Fruit fly (Drosophila melanogaster): ENCODE results near the gene dan.

dan gene

DNA sequence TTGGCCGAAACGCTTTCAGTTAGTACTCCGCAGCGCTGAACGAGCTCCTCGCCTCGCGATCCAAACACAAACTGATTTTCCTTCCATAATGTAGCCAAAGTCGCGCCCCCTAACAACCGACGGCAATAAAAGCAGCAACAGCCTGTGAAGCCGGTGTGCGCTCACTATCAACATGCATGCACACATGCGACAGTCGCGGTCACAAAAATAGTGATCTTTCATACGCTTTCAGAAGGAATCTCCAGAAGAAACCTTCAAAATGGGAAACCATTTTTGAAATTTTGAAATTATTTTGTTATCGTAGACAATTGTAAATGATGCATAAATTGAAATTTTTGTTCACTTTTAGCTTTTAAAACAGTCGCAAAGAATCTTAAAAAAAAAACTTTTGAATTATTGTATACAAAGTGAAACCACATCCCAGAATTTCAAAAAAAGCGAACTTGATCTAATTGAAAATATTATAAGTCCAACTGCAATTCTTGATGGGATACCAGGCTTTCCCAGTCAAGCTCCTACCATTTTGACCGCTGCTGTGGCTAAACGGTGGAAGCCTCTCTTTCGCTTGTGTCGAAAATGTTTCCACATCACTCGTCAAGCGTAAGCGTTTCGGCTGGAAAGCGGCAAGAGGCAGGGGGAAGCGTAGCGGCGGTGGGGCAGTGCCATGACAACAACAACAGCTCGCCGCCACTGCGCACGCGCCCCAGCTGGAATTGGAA, 48.2 kb downstream of the dan start, which contains the start of gene Cad96Cb (continued):
- TF ChIP-seq CG1024 (GFP tag; IDR thresholded peaks at IDR 0.05) (0 out of 2 replicates have a peak, but pooled peaks have one; percentile 12), tup (GFP tag; optimal IDR thresholded peaks at IDR 0.05) (no peak), bigmax (GFP tag; optimal IDR thresholded peaks at IDR 0.05) (no peak), CG14441 (GFP tag; IDR thresholded peaks at IDR 0.05) (0 out of 2 replicates have a peak, but pooled peaks have one; percentile 11), hkb (optimal IDR thresholded peaks at IDR 0.05) (no peak), hkb (GFP tag; IDR thresholded peaks at IDR 0.05) (peak; percentile 79), CG3726 (GFP tag; IDR thresholded peaks at IDR 0.05) (no peak), bcd (GFP tag; optimal IDR thresholded peaks at IDR 0.05) (peak; percentile 84), NC2α (GFP tag; optimal IDR thresholded peaks at IDR 0.05) (peak; percentile 62), Hsf (GFP tag; optimal IDR thresholded peaks at IDR 0.05) (peak; percentile 81), CG10654 (GFP tag; optimal IDR thresholded peaks at IDR 0.05) (peak; percentile 67), Nf-YB (GFP tag; optimal IDR thresholded peaks at IDR 0.05) (peak; percentile 67), CG17385 (GFP tag; optimal IDR thresholded peaks at IDR 0.05) (peak; percentile 82), sc (optimal IDR thresholded peaks at IDR 0.05) (no peak), sc (GFP tag; optimal IDR thresholded peaks at IDR 0.05) (peak; percentile 87), ara (GFP tag; IDR thresholded peaks at IDR 0.05) (peak; percentile 65; the same call in 1 of the 2 replicates), CG4424 (GFP tag; optimal IDR thresholded peaks at IDR 0.05) (peak; percentile 92), CG11723 (GFP tag; optimal IDR thresholded peaks at IDR 0.05) (peak; percentile 80), pb (GFP tag; optimal IDR thresholded peaks at IDR 0.05) (peak; percentile 78), D (optimal IDR thresholded peaks at IDR 0.05) (no peak), D (GFP tag; optimal IDR thresholded peaks at IDR 0.05) (peak; percentile 92), zen2 (GFP tag; IDR thresholded peaks at IDR 0.05; ENCODE audit: partially characterized antibody) (no peak), sima (GFP tag; optimal IDR thresholded peaks at IDR 0.05) (peak; percentile 30), so (GFP tag; IDR thresholded peaks at IDR 0.05) (peak; percentile 66; the same call in 1 of the 3 replicates), CG9797 (GFP tag; optimal IDR thresholded peaks at IDR 0.05) (no peak), CG10267 (tag; optimal IDR thresholded peaks at IDR 0.05) (peak; percentile 84), CG4707 (GFP tag; optimal IDR thresholded peaks at IDR 0.05) (peak; percentile 48), CG6683 (GFP tag; optimal IDR thresholded peaks at IDR 0.05) (no peak), sug (tag; optimal IDR thresholded peaks at IDR 0.05) (no peak), NK7.1 (GFP tag; optimal IDR thresholded peaks at IDR 0.05) (peak; percentile 68), CG17829 (tag; optimal IDR thresholded peaks at IDR 0.05) (peak; percentile 84), schlank (tag; optimal IDR thresholded peaks at IDR 0.05) (no peak), CG2678 (tag; optimal IDR thresholded peaks at IDR 0.05) (peak; percentile 90), MESR4 (GFP tag; optimal IDR thresholded peaks at IDR 0.05) (no peak), Meics (GFP tag; optimal IDR thresholded peaks at IDR 0.05) (peak; percentile 69), CG6765 (GFP tag; optimal IDR thresholded peaks at IDR 0.05) (peak; percentile 63), dimm (GFP tag; IDR thresholded peaks at IDR 0.05) (no peak), ato (GFP tag; IDR thresholded peaks at IDR 0.05; ENCODE audit: partially characterized antibody) (no peak), br (optimal IDR thresholded peaks at IDR 0.05) (no peak), maf-S (GFP tag; optimal IDR thresholded peaks at IDR 0.05) (peak; percentile 50), da (GFP tag; optimal IDR thresholded peaks at IDR 0.05) (peak; percentile 41), gem (tag; optimal IDR thresholded peaks at IDR 0.05) (peak; percentile 90), mam (GFP tag; optimal IDR thresholded peaks at IDR 0.05) (peak; percentile 53), CHES-1-like (GFP tag; optimal IDR thresholded peaks at IDR 0.05) (peak; percentile 52), CG4282 (GFP tag; optimal IDR thresholded peaks at IDR 0.05) (peak; percentile 28), CG4617 (GFP tag; optimal IDR thresholded peaks at IDR 0.05; ENCODE audit: borderline replicate concordance) (peak; percentile 59), Dad (GFP tag; optimal IDR thresholded peaks at IDR 0.05) (peak; percentile 64), prd (optimal IDR thresholded peaks at IDR 0.05) (no peak), prd (GFP tag; IDR thresholded peaks at IDR 0.05) (peak; percentile 75), CG15696 (tag; optimal IDR thresholded peaks at IDR 0.05) (peak; percentile 76), CG1233 (GFP tag; optimal IDR thresholded peaks at IDR 0.05) (peak; percentile 85)

All from whole organism, embryonic.